Fruit fly (Drosophila melanogaster) whole organism, wandering third instar larva: ENCODE results near the gene CG13002.

Source experiments
- CrebA ChIP-seq: fragments of 200-800 bp; sonication (Bioruptor generic); optimal IDR thresholded peaks from 2 replicates; lab custom pipeline; 2016; ENCODE audit warnings: missing biosample characterization, mild to moderate bottlenecking, missing genetic modification characterization, borderline replicate concordance
- Dfd ChIP-seq: fragments of >200 bp; optimal IDR thresholded peaks from 2 replicates; lab custom pipeline; 2017; ENCODE audit warnings: missing biosample characterization, missing genetic modification characterization
- Dif ChIP-seq: fragments of 200-275, 200-300 bp; sonication (Bioruptor generic); optimal IDR thresholded peaks from 2 replicates; lab custom pipeline; 2018; ENCODE audit warnings: missing biosample characterization, missing genetic modification characterization; ENCODE audit not compliant: partially characterized antibody
- br ChIP-seq: fragments of 200-800 bp; sonication (Bioruptor generic); optimal IDR thresholded peaks from 2 replicates; lab custom pipeline; 2016; ENCODE audit warnings: missing biosample characterization, missing genetic modification characterization
- brk ChIP-seq: fragments of 200-800 bp; sonication (Bioruptor generic); optimal IDR thresholded peaks from 2 replicates; lab custom pipeline; 2016; ENCODE audit warnings: missing biosample characterization, mild to moderate bottlenecking, missing genetic modification characterization

- no peak for TF ChIP-seq CrebA (GFP tag; lab: Kevin White, UChicago)
- TF ChIP-seq Dif (GFP tag; lab: Kevin White, UChicago) = no peak
- TF ChIP-seq br (GFP tag; lab: Kevin White, UChicago) = no peak
- TF ChIP-seq brk = no peak
- TF ChIP-seq Dfd = no peak
Observed at dm6 chrX:16881015-16881414, 8.6 kb upstream of the CG13002 start, which contains the start of gene CG4872.
